Worm (Caenorhabditis elegans) whole organism, L3 larva: ENCODE measurements around the gene fcd-2.

Source experiments
- ceh-16 ChIP-seq: sonication (generic microtip); optimal IDR thresholded peaks from 2 replicates; lab custom pipeline; 2017; ENCODE audit warnings: missing biosample characterization, missing genetic modification characterization
- ceh-82 ChIP-seq: fragments of 150-350 bp; optimal IDR thresholded peaks from 2 replicates; lab custom pipeline; 2014; ENCODE audit warnings: missing biosample characterization, missing genetic modification characterization
- egl-27 ChIP-seq: sonication (generic microtip); optimal IDR thresholded peaks from 4 replicates; lab custom pipeline; 2017; ENCODE audit warnings: missing biosample characterization, missing genetic modification reagents, missing genetic modification characterization
- elt-2 ChIP-seq: sonication (generic microtip); optimal IDR thresholded peaks from 2 replicates; lab custom pipeline; 2016; ENCODE audit warnings: missing genetic modification reagents, mild to moderate bottlenecking, missing genetic modification characterization, missing compliant biosample characterization
- elt-3 ChIP-seq, 3 experiments: fragments of 150-350 bp in 1 of 3; sonication (generic microtip) in 2 of 3; optimal IDR thresholded peaks; 2 replicates in 2 of 3; 4 replicates in 1 of 3; lab custom pipeline; 2014 to 2017; ENCODE audit warnings: missing biosample characterization in 3 of 3, missing genetic modification characterization in 3 of 3
- fkh-10 ChIP-seq: sonication (generic microtip); optimal IDR thresholded peaks from 2 replicates; lab custom pipeline; 2017; ENCODE audit warnings: missing biosample characterization, missing genetic modification reagents, missing genetic modification characterization
- jun-1 ChIP-seq: fragments of 150-350 bp; optimal IDR thresholded peaks from 2 replicates; lab custom pipeline; 2014; ENCODE audit warnings: missing biosample characterization, missing genetic modification reagents, missing genetic modification characterization
- nhr-237 ChIP-seq: fragments of 150-350 bp; optimal IDR thresholded peaks from 2 replicates; lab custom pipeline; 2014; ENCODE audit warnings: missing biosample characterization, missing genetic modification characterization
- pha-4 ChIP-seq: fragments of 150-350 bp; optimal IDR thresholded peaks from 2 replicates; lab custom pipeline; 2014; ENCODE audit warnings: missing biosample characterization, missing genetic modification reagents, missing genetic modification characterization
- sea-2 ChIP-seq: fragments of 150-350 bp; sonication (generic microtip); optimal IDR thresholded peaks from 4 replicates; lab custom pipeline; 2014; ENCODE audit warnings: missing biosample characterization, missing genetic modification reagents, missing genetic modification characterization

- TF ChIP-seq egl-27: no peak
- TF ChIP-seq elt-3 (tag; optimal IDR thresholded peaks at IDR 0.05; lab: Kevin White, UChicago): no peak
- no peak for TF ChIP-seq sea-2
- TF ChIP-seq ceh-82 (tag; lab: Kevin White, UChicago): no peak
- no peak for TF ChIP-seq fkh-10 (GFP tag; lab: Kevin White, UChicago)
- no peak for TF ChIP-seq ceh-16 (tag; lab: Kevin White, UChicago)
- no peak for TF ChIP-seq jun-1 (tag; lab: Kevin White, UChicago)
- no peak for TF ChIP-seq nhr-237 (tag; lab: Kevin White, UChicago)
- TF ChIP-seq elt-2 (tag; lab: Kevin White, UChicago): peak; percentile 30
- peak; percentile 86 for TF ChIP-seq pha-4 (tag; lab: Kevin White, UChicago)
These were observed 11.5 kb downstream of the fcd-2 start, which contains the start of gene eef-1B.2 for ce11 chrIV:15036974-15037373.
